Worm (Caenorhabditis elegans): ENCODE data around the gene C05D12.4.

The C05D12.4 gene

DNA sequence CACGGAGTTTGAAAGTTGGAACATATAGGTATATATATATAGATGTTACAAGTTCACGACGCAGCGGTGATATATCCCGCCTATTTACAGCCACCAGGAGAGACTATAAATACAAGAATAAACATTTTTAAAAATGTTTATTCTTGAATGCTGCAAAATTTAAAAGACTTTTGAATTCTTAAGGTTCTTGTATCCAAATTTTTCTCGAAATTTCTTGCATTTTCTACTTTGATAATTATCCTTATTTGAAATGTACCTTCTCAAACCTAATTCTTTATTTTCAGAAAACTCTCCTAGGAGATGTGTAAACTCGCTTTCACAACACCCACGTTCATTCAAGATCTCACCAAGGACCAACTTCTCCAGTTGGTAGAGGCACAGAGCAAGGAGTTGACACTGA lies at the start of gene C05D12.4:
C05D12.4 (plus strand) TSS at position 301 of the 400 bp plus-strand sequence.
- TF ChIP-seq tra-1 (GFP tag; IDR thresholded peaks at IDR 0.05) (no peak), fkh-10 (GFP tag; optimal IDR thresholded peaks at IDR 0.05) (no peak), nhr-11 (tag; optimal IDR thresholded peaks at IDR 0.05) (no peak), nhr-76 (tag; optimal IDR thresholded peaks at IDR 0.05) (no peak), aha-1 (tag) (peak; percentile 3), ctbp-1 (GFP tag; IDR thresholded peaks at IDR 0.05) (no peak)

DNA sequence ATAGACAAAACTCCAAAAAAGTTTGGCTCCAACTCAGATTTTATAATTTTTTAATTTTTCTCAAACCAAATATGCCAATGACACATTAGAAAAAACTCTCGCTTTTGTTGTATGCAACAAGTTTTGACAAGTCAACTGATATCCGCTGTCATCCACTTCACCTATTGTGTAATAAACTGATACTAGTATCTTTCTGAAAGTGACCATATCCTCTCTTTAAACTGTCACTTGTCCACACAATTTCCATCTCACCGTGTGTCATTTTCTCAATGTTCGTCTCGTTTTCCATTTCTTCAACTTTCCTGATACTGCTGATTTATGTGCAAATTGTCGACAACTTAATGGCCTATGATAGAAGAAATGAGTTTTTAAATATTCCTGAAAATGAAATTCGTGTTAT lies 48.6 kb upstream of the C05D12.4 start, which contains the start of the genes C33B4.5 and C33B4.4:
C33B4.5 (plus strand) TSS at position 270 of the 400 bp plus-strand sequence.
C33B4.4 (minus strand) TSS at position 385 of the 400 bp plus-strand sequence.
- TF ChIP-seq unc-62 (GFP tag; optimal IDR thresholded peaks at IDR 0.05 in 1 of 2), result peak in 1 of 2 experiments; percentile 91
- TF ChIP-seq unc-62 (tag; optimal IDR thresholded peaks at IDR 0.05), result no peak
- TF ChIP-seq lsy-2 (tag; optimal IDR thresholded peaks at IDR 0.05), result no peak
- no peak for TF ChIP-seq vab-7 (GFP tag; IDR thresholded peaks at IDR 0.05)
- peak; percentile 44 for TF ChIP-seq aha-1 (tag)

DNA sequence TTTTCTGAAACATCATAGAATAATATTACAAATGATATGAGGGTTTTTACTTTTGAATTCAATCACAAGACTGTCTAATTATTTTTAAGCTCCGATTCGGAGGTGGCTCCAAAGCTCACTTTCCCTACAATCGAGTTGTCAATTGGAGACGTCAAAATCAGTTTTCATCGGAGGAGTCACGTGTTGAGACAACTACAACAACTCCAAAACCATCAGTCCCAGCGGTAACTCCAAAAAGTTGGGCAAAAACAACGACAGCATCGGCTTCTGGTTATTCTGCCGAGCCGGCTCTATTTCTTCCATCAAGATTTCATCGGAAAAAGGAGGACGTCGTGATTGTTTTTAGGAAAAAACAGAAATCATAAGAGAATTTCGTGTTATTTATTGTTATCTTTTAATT lies 47.6 kb upstream of the C05D12.4 start:
- TF ChIP-seq egl-27 (tag; optimal IDR thresholded peaks at IDR 0.05), result no peak
- TF ChIP-seq unc-62 (GFP tag; optimal IDR thresholded peaks at IDR 0.05 in 1 of 2), result peak in 1 of 2 experiments; percentile 60
- no peak for TF ChIP-seq unc-62 (tag; optimal IDR thresholded peaks at IDR 0.05)
- no peak for TF ChIP-seq madf-5 (GFP tag; IDR thresholded peaks at IDR 0.05)
- TF ChIP-seq mdt-29 (GFP tag; IDR thresholded peaks at IDR 0.05), result no peak

DNA sequence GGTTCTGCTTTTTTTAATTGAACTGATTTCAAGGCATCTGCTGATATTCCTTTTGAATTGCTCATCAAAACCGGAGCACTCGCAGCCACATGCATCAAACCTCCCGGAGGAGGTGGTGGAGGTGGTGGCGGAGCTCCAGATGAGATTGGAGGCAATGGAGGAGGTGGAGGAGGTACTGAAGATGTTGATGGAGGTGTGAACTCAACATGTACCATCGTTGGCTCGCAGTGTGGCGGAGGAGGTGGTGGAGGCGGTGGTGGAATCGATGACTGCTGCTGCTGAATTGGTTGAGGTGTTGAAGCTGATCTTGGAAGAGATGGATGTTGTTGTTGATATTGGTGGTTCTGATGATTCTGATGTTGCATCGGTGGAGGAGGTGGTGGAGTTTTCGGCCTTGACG lies 44.7 kb upstream of the C05D12.4 start:
- TF ChIP-seq nhr-102 (tag; optimal IDR thresholded peaks at IDR 0.05) (no peak), set-16 (GFP tag; IDR thresholded peaks at IDR 0.05) (peak; percentile 72)

DNA sequence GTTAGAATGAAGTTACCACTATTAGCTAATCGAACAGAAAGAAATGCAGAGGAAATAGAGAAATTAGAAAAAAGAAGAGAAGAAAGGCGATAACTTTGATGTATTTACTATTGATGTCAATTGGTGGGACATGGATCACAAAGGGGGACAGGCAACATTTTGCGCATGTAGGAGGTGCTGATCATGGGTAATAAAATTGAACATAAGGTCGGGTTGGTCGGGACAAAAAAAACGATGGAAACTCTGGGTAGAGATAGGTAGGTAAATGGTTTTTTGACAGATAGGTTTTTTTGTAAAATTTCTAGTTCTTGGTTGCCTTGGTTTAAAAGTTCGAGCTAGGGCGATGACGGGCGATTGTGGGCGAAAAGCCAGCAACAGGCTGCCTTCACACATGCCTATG lies 40.8 kb upstream of the C05D12.4 start, which contains the start of gene shn-1:
shn-1 (minus strand) TSS at position 101 of the 400 bp plus-strand sequence.
- TF ChIP-seq Y48G9A.11 (GFP tag; IDR thresholded peaks at IDR 0.05) (no peak), egl-43 (GFP tag; IDR thresholded peaks at IDR 0.05) (no peak), F49E8.2 (tag; optimal IDR thresholded peaks at IDR 0.05; ENCODE audit: borderline replicate concordance) (no peak), fkh-10 (GFP tag; optimal IDR thresholded peaks at IDR 0.05) (no peak), spr-3 (GFP tag; optimal IDR thresholded peaks at IDR 0.05) (no peak), zip-2 (tag; optimal IDR thresholded peaks at IDR 0.05) (no peak), lin-29 (GFP tag; IDR thresholded peaks at IDR 0.05) (no peak), nhr-25 (tag; optimal IDR thresholded peaks at IDR 0.05; ENCODE audit: borderline replicate concordance, insufficient read depth) (no peak), F10B5.3 (tag; optimal IDR thresholded peaks at IDR 0.05) (no peak), daf-12 (tag; optimal IDR thresholded peaks at IDR 0.05) (no peak), nhr-10 (tag; optimal IDR thresholded peaks at IDR 0.05) (no peak), fos-1 (tag; optimal IDR thresholded peaks at IDR 0.05) (no peak), zfp-2 (tag; optimal IDR thresholded peaks at IDR 0.05) (no peak), zip-11 (GFP tag; IDR thresholded peaks at IDR 0.05) (no peak), hmg-1.1 (GFP tag; IDR thresholded peaks at IDR 0.05) (no peak), T26A8.4 (GFP tag; IDR thresholded peaks at IDR 0.05) (no peak), lin-15B (tag; optimal IDR thresholded peaks at IDR 0.05) (no peak)

DNA sequence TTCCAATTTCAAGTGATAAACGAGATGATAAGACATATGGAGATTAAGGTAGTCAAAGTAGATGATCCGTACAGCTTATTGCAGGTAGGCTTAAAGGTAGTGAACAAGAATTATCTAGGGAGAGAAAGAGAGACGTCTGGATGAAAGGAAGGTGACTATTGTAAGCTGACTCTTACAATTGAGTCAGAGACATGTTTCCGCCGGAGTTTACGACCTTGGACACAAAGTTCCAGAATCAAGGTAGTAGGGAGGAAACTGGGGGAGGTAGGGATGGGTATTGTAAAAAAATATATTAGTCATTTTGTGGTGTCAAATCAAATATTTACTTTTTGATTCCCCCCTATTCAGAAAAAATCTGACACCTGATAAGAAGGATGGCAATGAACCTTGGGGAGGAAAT lies 39.3 kb upstream of the C05D12.4 start:
- TF ChIP-seq unc-62 (GFP tag; optimal IDR thresholded peaks at IDR 0.05 in 1 of 2) (peak in 1 of 2 experiments; percentile 86), unc-62 (tag; optimal IDR thresholded peaks at IDR 0.05) (no peak), unc-39 (tag; optimal IDR thresholded peaks at IDR 0.05) (no peak), fos-1 (tag; optimal IDR thresholded peaks at IDR 0.05) (no peak)

Measured in whole organism, L4 larva.